Fruit fly (Drosophila melanogaster) whole organism: Measurements from ENCODE around the gene CG42299.

ENCODE experiments used
- CG8478 ChIP-seq: fragments of >200 bp; optimal IDR thresholded peaks from 2 replicates; lab custom pipeline; 2018; ENCODE audit warnings: inconsistent platforms
- Dll ChIP-seq: fragments of >200 bp; optimal IDR thresholded peaks from 2 replicates; lab custom pipeline; 2017
- EcR ChIP-seq, 2 experiments: fragments of >200 bp; optimal IDR thresholded peaks; 2 replicates each; lab custom pipeline; 2017; ENCODE audit warnings: missing biosample characterization in 2 of 2, missing genetic modification characterization in 2 of 2, missing genetic modification reagents in 2 of 2
- pan ChIP-seq: fragments of >200 bp; optimal IDR thresholded peaks from 2 replicates; lab custom pipeline; 2017
- psq ChIP-seq: fragments of >200 bp; optimal IDR thresholded peaks from 2 replicates; lab custom pipeline; 2017
- usp ChIP-seq: fragments of >200 bp; optimal IDR thresholded peaks from 2 replicates; lab custom pipeline; 2017; ENCODE audit warnings: missing biosample characterization, missing genetic modification characterization, mixed read lengths

CG42299 gene

DNA sequence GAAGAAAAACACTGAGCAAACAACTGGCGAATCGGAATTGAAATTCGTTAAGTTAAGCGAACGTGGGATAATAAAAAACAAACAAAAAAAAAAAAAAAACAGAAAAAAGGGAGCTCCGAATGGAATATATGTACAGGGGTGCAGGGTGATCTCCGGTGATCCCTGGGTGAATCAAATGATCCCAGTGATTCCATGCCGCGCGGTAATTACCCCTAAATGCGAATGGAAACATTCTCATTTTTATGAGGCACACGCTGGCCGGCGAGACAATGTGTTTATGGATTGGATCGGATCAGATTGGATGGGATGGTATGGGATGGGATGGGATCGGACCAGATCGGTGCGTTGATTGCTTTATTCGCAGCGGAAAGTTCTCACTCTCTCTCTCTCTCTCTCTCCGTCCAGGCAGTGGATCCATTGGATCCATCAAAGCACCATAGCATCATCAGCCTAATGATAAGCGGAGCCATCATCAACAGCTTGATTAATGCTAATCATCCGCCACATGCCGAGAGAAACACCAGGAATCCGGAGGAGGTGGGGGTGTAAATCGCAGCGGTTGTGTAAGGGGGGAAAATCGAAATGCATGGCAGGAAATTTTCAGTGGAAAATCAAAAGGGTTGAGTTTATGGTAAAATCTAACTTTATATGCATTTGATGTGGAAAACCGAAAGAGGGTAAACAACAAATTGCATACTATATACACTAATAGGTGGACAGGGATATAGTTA lies 29.9 kb downstream of the CG42299 start:
- TF ChIP-seq Dll (lab: Kevin White, UChicago) (no peak), pan (no peak), CG8478 (lab: Kevin White, UChicago) (no peak), psq (no peak), usp (GFP tag; lab: Kevin White, UChicago) (no peak), EcR (GFP tag; optimal IDR thresholded peaks at IDR 0.05; lab: Kevin White, UChicago) (no peak)

DNA sequence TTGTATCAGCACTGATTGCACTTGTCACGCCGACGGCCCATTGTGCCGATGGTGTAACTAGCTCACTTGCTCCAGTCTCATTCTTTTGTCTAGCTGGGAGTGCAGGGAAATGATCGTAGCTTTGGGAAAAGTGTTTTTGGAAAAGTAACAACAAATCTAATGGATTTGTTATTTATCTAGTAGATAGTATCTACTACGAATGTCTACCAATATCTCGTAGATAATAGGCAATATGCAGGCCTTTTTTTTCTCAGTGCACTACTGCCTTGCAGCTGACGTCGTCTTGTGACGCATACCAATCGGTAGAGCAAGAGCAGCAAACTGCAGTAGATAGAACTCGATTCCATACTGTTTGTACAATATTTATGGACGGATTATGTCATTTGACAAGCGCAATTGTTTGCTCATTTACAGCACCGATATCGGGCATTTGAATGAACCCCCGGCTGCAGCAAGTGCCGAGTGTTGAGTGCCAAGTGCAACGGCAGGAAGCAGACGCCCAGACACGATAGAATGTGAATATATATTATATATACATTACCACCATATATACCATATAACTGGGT lies 31.9 kb downstream of the CG42299 start:
- TF ChIP-seq psq, result no peak
- no peak for TF ChIP-seq Dll (lab: Kevin White, UChicago)
- no peak for TF ChIP-seq EcR (GFP tag; optimal IDR thresholded peaks at IDR 0.05; lab: Kevin White, UChicago)
- TF ChIP-seq CG8478 (lab: Kevin White, UChicago), result no peak
- TF ChIP-seq pan, result no peak
- no peak for TF ChIP-seq usp (GFP tag; lab: Kevin White, UChicago)

DNA sequence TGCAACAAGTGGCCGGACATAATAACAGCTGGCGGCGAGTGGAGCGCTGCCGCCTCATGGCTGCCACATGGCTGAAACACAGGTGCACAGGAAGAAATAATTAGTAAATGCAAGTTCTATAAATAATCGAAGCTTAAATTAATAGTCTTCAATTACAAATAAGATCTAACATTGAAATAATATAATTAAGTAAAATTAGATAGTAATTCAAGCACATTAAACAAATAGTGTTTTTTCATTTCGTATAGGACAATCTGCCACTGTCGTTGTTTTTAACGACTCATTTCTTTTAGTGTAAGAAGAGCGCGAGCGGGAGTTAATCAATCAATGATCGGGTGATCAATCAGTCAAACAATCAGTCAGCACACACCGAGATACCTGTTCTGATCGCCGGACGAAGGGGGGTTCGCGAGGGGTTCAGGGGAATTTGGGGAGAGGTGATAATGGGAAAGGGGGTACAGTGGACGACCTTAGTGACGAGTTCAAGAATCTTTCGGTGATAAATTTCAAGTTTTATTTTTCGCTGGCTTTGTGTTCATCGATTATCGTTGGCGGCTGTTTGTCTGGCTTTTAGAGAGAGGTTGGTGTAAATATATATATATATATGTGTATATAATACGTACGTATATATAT lies 35.5 kb downstream of the CG42299 start:
- TF ChIP-seq usp (GFP tag; lab: Kevin White, UChicago) (no peak), CG8478 (lab: Kevin White, UChicago) (no peak), EcR (GFP tag; optimal IDR thresholded peaks at IDR 0.05; lab: Kevin White, UChicago) (no peak), Dll (lab: Kevin White, UChicago) (no peak), pan (no peak), psq (no peak)

DNA sequence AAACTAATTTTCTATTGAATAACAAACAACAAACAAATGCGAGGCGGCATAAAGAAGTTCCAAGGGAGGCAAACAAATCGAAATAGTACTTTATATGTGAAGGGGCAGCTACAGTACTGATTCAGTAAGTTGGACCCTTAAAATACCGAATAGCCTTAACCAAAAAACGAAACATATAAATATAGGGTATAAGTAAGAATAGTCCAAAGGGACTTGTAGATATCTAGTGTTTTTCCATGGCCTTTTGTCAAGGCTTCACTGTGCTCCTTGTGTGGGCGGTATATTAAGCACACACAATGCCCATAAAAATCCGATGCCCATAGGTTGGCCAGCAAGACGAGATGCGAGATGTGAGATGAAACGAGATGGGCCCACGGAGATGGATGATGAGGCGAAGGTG lies 43.4 kb downstream of the CG42299 start:
- TF ChIP-seq Dll (lab: Kevin White, UChicago) (no peak), usp (GFP tag; lab: Kevin White, UChicago) (no peak), EcR (GFP tag; optimal IDR thresholded peaks at IDR 0.05; lab: Kevin White, UChicago) (no peak), pan (no peak), psq (no peak), CG8478 (lab: Kevin White, UChicago) (no peak)

DNA sequence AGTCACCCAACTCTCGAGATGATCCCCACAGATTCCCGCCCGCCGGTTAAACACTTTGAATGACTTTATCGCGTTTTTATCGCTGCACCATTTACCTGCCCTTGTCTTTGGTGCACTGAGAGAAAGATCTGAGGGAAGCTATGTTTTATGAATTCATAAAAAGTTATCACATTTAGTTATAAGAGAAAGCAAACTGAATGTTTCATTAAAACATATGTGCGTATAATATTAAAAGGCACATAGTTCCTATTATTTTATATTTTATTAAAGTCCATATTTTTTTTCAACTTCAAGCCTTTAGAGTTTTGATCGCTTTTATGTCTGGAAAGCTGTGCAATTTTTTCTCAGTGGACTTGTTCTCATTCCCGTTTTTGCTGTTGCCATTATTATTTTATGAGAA lies 45.1 kb downstream of the CG42299 start:
- TF ChIP-seq EcR (GFP tag; optimal IDR thresholded peaks at IDR 0.05; lab: Kevin White, UChicago) (no peak), usp (GFP tag; lab: Kevin White, UChicago) (no peak), pan (no peak), psq (no peak), CG8478 (lab: Kevin White, UChicago) (no peak), Dll (lab: Kevin White, UChicago) (no peak)

DNA sequence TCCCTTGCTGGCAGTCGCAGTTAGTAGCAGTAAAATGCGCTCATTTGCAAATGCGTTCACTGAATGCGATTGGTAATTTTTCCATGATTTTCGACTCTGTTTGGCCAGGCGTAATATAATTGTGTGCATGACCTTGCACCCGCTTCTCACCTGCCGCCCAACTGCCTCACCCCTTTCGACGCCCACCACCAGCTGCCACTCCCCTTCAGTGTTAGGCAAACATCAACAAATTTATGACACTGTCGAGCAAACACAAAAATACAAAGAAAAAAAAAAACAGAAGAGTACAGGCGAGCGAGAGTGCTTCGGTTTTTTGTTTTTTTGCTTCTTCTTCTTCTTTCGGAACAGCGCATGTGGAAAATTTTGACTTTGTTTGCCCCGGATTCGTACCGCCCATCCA lies 45.5 kb downstream of the CG42299 start:
- no peak for TF ChIP-seq pan
- TF ChIP-seq psq, result no peak
- TF ChIP-seq CG8478 (lab: Kevin White, UChicago), result no peak

DNA sequence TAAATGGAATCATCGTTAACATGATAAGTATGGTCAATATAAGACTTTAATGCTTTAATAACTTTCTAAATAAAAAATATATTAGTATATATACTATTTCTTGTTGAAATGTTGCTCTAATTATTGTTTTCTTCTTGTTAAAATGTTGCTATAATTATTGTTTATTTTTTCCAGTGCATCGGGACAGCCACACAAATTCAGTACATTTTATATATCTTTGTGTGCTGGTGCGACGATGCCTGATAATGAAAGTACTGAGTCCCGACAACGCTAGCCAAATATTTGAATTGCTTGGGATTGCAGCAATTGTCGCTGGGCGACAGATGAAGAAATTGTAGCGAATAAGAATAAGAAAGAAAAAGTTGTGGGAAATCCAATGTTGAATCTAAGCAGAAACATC lies 46.3 kb downstream of the CG42299 start:
- no peak for TF ChIP-seq pan
- no peak for TF ChIP-seq EcR (GFP tag; optimal IDR thresholded peaks at IDR 0.05; lab: Kevin White, UChicago)
